Fruit fly (Drosophila melanogaster) whole organism, prepupa: ENCODE data around the gene CG33128.

Source experiments
- Blimp-1 ChIP-seq: fragments of 200-800 bp; sonication (Bioruptor generic); optimal IDR thresholded peaks from 3 replicates; lab custom pipeline; 2017; ENCODE audit warnings: missing biosample characterization, missing genetic modification characterization, mild to moderate bottlenecking, moderate library complexity, missing genetic modification reagents
- CG10631 ChIP-seq: fragments of 200-800 bp; sonication (Bioruptor generic); optimal IDR thresholded peaks from 2 replicates; lab custom pipeline; 2016; ENCODE audit warnings: missing biosample characterization, missing genetic modification characterization
- CG10669 ChIP-seq: fragments of 200-800 bp; sonication (Bioruptor generic); optimal IDR thresholded peaks from 3 replicates; lab custom pipeline; 2018; ENCODE audit warnings: missing biosample characterization, mild to moderate bottlenecking, missing genetic modification characterization, moderate library complexity
- CG11294 ChIP-seq: fragments of 200-800 bp; sonication (Bioruptor generic); IDR thresholded peaks from 2 replicates; pipeline ENCODE4 v1.3.6; 2022; ENCODE audit warnings: missing biosample characterization, missing genetic modification characterization
- CG11762 ChIP-seq: fragments of 200-800 bp; sonication (Bioruptor generic); optimal IDR thresholded peaks from 3 replicates; lab custom pipeline; 2016; ENCODE audit warnings: missing biosample characterization, missing genetic modification characterization; ENCODE audit not compliant: insufficient read depth
- CG11902 ChIP-seq: fragments of 200-800 bp; sonication (Bioruptor generic); optimal IDR thresholded peaks from 3 replicates; lab custom pipeline; 2016; ENCODE audit warnings: missing biosample characterization, missing genetic modification characterization
- CG1621 ChIP-seq: fragments of 200-800 bp; sonication (Bioruptor generic); optimal IDR thresholded peaks from 3 replicates; lab custom pipeline; 2018; ENCODE audit warnings: missing biosample characterization, mild to moderate bottlenecking, missing genetic modification characterization
- CG16779 ChIP-seq: fragments of 200-800 bp; sonication (Bioruptor generic); optimal IDR thresholded peaks from 3 replicates; lab custom pipeline; 2017; ENCODE audit warnings: missing biosample characterization, mild to moderate bottlenecking, missing genetic modification characterization
- CG3032 ChIP-seq: fragments of 200-800 bp; optimal IDR thresholded peaks from 2 replicates; lab custom pipeline; 2019; ENCODE audit warnings: missing biosample characterization, mild to moderate bottlenecking, missing genetic modification characterization, moderate library complexity
- CG32006 ChIP-seq: fragments of 200-800 bp; sonication (Bioruptor generic); optimal IDR thresholded peaks from 3 replicates; lab custom pipeline; 2017; ENCODE audit warnings: missing biosample characterization, mild to moderate bottlenecking, missing genetic modification characterization
- CG34406 ChIP-seq: fragments of 200-800 bp; sonication (Bioruptor generic); optimal IDR thresholded peaks from 3 replicates; lab custom pipeline; 2016; ENCODE audit warnings: missing biosample characterization, missing genetic modification characterization
- CG3919 ChIP-seq: fragments of 200-800 bp; sonication (Bioruptor generic); optimal IDR thresholded peaks from 3 replicates; lab custom pipeline; 2016; ENCODE audit warnings: missing biosample characterization, missing genetic modification characterization
- CG6163 ChIP-seq: fragments of 200-800 bp; sonication (Bioruptor generic); IDR thresholded peaks from 3 replicates; pipeline ENCODE4 v1.3.6; 2022; ENCODE audit warnings: missing biosample characterization, missing genetic modification characterization
- CG6276 ChIP-seq: fragments of 200-800 bp; sonication (Bioruptor generic); optimal IDR thresholded peaks from 2 replicates; lab custom pipeline; 2017; ENCODE audit warnings: missing biosample characterization, mild to moderate bottlenecking, missing genetic modification characterization
- CG6792 ChIP-seq: fragments of 200-800 bp; sonication (Bioruptor generic); optimal IDR thresholded peaks from 3 replicates; lab custom pipeline; 2016; ENCODE audit warnings: missing biosample characterization, missing genetic modification characterization
- CG6854 ChIP-seq: fragments of 200-800 bp; sonication (Bioruptor generic); optimal IDR thresholded peaks from 2 replicates; lab custom pipeline; 2017; ENCODE audit warnings: missing biosample characterization, mild to moderate bottlenecking, missing genetic modification characterization
- CG7368 ChIP-seq: fragments of 200-800 bp; sonication (Bioruptor generic); optimal IDR thresholded peaks from 3 replicates; lab custom pipeline; 2016; ENCODE audit warnings: missing biosample characterization, missing genetic modification characterization
- CG8319 ChIP-seq: fragments of 200-800 bp; sonication (Bioruptor generic); optimal IDR thresholded peaks from 3 replicates; lab custom pipeline; 2016; ENCODE audit warnings: missing biosample characterization, missing genetic modification characterization
- CG8632 ChIP-seq: fragments of 200-800 bp; sonication (Bioruptor generic); optimal IDR thresholded peaks from 3 replicates; lab custom pipeline; 2016; ENCODE audit warnings: missing biosample characterization, missing genetic modification characterization
- CG9139 ChIP-seq: fragments of 200-800 bp; sonication (Bioruptor generic); optimal IDR thresholded peaks from 3 replicates; lab custom pipeline; 2017; ENCODE audit warnings: missing biosample characterization, mild to moderate bottlenecking, missing genetic modification characterization
- Eip75B ChIP-seq: fragments of 200-800 bp; sonication (Bioruptor generic); optimal IDR thresholded peaks from 3 replicates; lab custom pipeline; 2016; ENCODE audit warnings: missing biosample characterization, missing genetic modification characterization
- Eip78C ChIP-seq: fragments of 200-800 bp; sonication (Bioruptor generic); peaks from one replicate; lab custom pipeline; 2016; ENCODE audit warnings: missing biosample characterization, missing genetic modification characterization
- Ets21C ChIP-seq: fragments of 200-800 bp; sonication (Bioruptor generic); optimal IDR thresholded peaks from 3 replicates; lab custom pipeline; 2016; ENCODE audit warnings: missing biosample characterization, missing genetic modification characterization
- Gug ChIP-seq: fragments of 200-800 bp; sonication (Bioruptor generic); IDR thresholded peaks from 2 replicates; pipeline ENCODE4 v1.3.6; 2022; ENCODE audit warnings: missing biosample characterization, missing genetic modification characterization
- Hr38 ChIP-seq: sonication (Bioruptor generic); optimal IDR thresholded peaks from 2 replicates; lab custom pipeline; 2016; ENCODE audit warnings: missing biosample characterization, missing genetic modification characterization
- Hr4 ChIP-seq: fragments of 200-800 bp; sonication (Bioruptor generic); optimal IDR thresholded peaks from 3 replicates; lab custom pipeline; 2016; ENCODE audit warnings: missing biosample characterization, missing genetic modification characterization
- Met ChIP-seq: fragments of 200-800 bp; sonication (Bioruptor generic); optimal IDR thresholded peaks from 3 replicates; lab custom pipeline; 2016; ENCODE audit warnings: missing biosample characterization, missing genetic modification characterization
- Smox ChIP-seq: fragments of 200-800 bp; sonication (Bioruptor generic); optimal IDR thresholded peaks from 3 replicates; lab custom pipeline; 2016; ENCODE audit warnings: missing biosample characterization, missing genetic modification characterization
- Sox102F ChIP-seq: fragments of 200-800 bp; sonication (Bioruptor generic); optimal IDR thresholded peaks from 2 replicates; lab custom pipeline; 2016; ENCODE audit warnings: missing biosample characterization, mild to moderate bottlenecking, missing genetic modification characterization
- Sox14 ChIP-seq: fragments of 200-800 bp; sonication (Bioruptor generic); optimal IDR thresholded peaks from 3 replicates; lab custom pipeline; 2016; ENCODE audit warnings: missing biosample characterization, missing genetic modification characterization
- Sox15 ChIP-seq: fragments of 200-800 bp; sonication (Bioruptor generic); optimal IDR thresholded peaks from 3 replicates; lab custom pipeline; 2016; ENCODE audit warnings: missing biosample characterization, missing genetic modification characterization
- achi ChIP-seq: fragments of 200-800 bp; sonication (Bioruptor generic); optimal IDR thresholded peaks from 3 replicates; lab custom pipeline; 2016; ENCODE audit warnings: missing biosample characterization, missing genetic modification characterization
- dsx ChIP-seq: fragments of 200-800 bp; optimal IDR thresholded peaks from 3 replicates; lab custom pipeline; 2019; ENCODE audit warnings: missing biosample characterization, mild to moderate bottlenecking, missing genetic modification characterization, moderate library complexity; ENCODE audit not compliant: poor library complexity, severe bottlenecking
- eg ChIP-seq: fragments of 200-800 bp; sonication (Bioruptor generic); IDR thresholded peaks from 3 replicates; pipeline ENCODE4 v1.3.6; 2022; ENCODE audit warnings: missing biosample characterization, missing genetic modification characterization
- esn ChIP-seq: fragments of 200-800 bp; sonication (Bioruptor generic); optimal IDR thresholded peaks from 2 replicates; lab custom pipeline; 2016; ENCODE audit warnings: missing biosample characterization, mild to moderate bottlenecking, missing genetic modification characterization, moderate library complexity
- fd59A ChIP-seq: fragments of 200-800 bp; sonication (Bioruptor generic); optimal IDR thresholded peaks from 2 replicates; lab custom pipeline; 2017; ENCODE audit warnings: missing biosample characterization, mild to moderate bottlenecking, missing genetic modification characterization, missing genetic modification reagents
- fd85E ChIP-seq: fragments of 200-800 bp; sonication (Bioruptor generic); optimal IDR thresholded peaks from 3 replicates; lab custom pipeline; 2016; ENCODE audit warnings: missing biosample characterization, missing genetic modification characterization
- fkh ChIP-seq: fragments of 200-800 bp; sonication (Bioruptor generic); optimal IDR thresholded peaks from 3 replicates; lab custom pipeline; 2017; ENCODE audit warnings: missing biosample characterization, mild to moderate bottlenecking, missing genetic modification characterization, moderate library complexity
- pdm3 ChIP-seq: fragments of 200-800 bp; sonication (Bioruptor generic); optimal IDR thresholded peaks from 3 replicates; lab custom pipeline; 2016; ENCODE audit warnings: missing biosample characterization, missing genetic modification characterization
- spab ChIP-seq: fragments of 200-800 bp; sonication (Bioruptor generic); optimal IDR thresholded peaks from 2 replicates; lab custom pipeline; 2017; ENCODE audit warnings: missing biosample characterization, mild to moderate bottlenecking, missing genetic modification characterization, missing genetic modification reagents
- svp ChIP-seq: fragments of 200-800 bp; sonication (Bioruptor generic); peaks from one replicate; lab custom pipeline; 2016; ENCODE audit warnings: missing biosample characterization, missing genetic modification characterization
- topi ChIP-seq: fragments of 200-800 bp; sonication (Bioruptor generic); optimal IDR thresholded peaks from 3 replicates; lab custom pipeline; 2016; ENCODE audit warnings: missing biosample characterization, missing genetic modification characterization

CG33128 gene

dm6 chr2L:1517378-1517777, 23.5 kb downstream of the CG33128 start, which contains the start of gene CG18132:
Gene CG18132, minus strand, starts transcription at chr2L:1517478.
- TF ChIP-seq CG6854 (GFP tag; lab: Kevin White, UChicago) (no peak), fkh (GFP tag; lab: Kevin White, UChicago) (no peak), spab (GFP tag; lab: Kevin White, UChicago) (no peak), pdm3 (GFP tag; lab: Kevin White, UChicago) (no peak), CG16779 (tag; lab: Kevin White, UChicago) (no peak), CG11762 (GFP tag; lab: Kevin White, UChicago) (no peak), CG8632 (no peak)

dm6 chr2L:1518022-1518421, 24.2 kb downstream of the CG33128 start, which contains the start of gene halo:
Gene halo, minus strand, starts transcription at chr2L:1518148.
- TF ChIP-seq Eip78C (GFP tag; lab: Kevin White, UChicago) (no peak), Sox15 (GFP tag; lab: Kevin White, UChicago) (no peak), pdm3 (GFP tag; lab: Kevin White, UChicago) (no peak), topi (GFP tag; lab: Kevin White, UChicago) (no peak), CG7368 (no peak), CG8632 (no peak), CG11762 (GFP tag; lab: Kevin White, UChicago) (no peak), CG11902 (no peak), Smox (GFP tag; lab: Kevin White, UChicago) (no peak), Met (no peak), CG10631 (GFP tag; lab: Kevin White, UChicago) (no peak), esn (no peak), CG10669 (no peak), CG6792 (GFP tag; lab: Kevin White, UChicago) (no peak), Hr38 (no peak), CG32006 (GFP tag; lab: Kevin White, UChicago) (no peak)

dm6 chr2L:1520191-1520590, 26.3 kb downstream of the CG33128 start, which contains the start of gene Or22a:
Gene Or22a, plus strand, starts transcription at chr2L:1520491.
- TF ChIP-seq CG8319 (GFP tag; lab: Kevin White, UChicago) (no peak), achi (no peak), CG16779 (tag; lab: Kevin White, UChicago) (no peak), Met (no peak), svp (GFP tag; lab: Kevin White, UChicago) (no peak), Hr4 (GFP tag; lab: Kevin White, UChicago) (no peak), Gug (GFP tag; lab: Robert Waterston, UW) (no peak), CG6854 (GFP tag; lab: Kevin White, UChicago) (no peak), CG3919 (GFP tag; lab: Kevin White, UChicago) (no peak), CG34406 (no peak), esn (no peak), CG6792 (GFP tag; lab: Kevin White, UChicago) (no peak), CG1621 (tag; lab: Kevin White, UChicago) (no peak), CG11294 (no peak)
- TF ChIP-seq, all 60 proteins: peak for 0

dm6 chr2L:1522397-1522796, 28.5 kb downstream of the CG33128 start, which contains the start of gene Or22b:
Gene Or22b, plus strand, starts transcription at chr2L:1522697.
- TF ChIP-seq achi, result no peak

dm6 chr2L:1535231-1535630, 41.4 kb downstream of the CG33128 start:
- no peak for TF ChIP-seq fd85E (GFP tag; lab: Kevin White, UChicago)
- TF ChIP-seq CG6163 (GFP tag; lab: Robert Waterston, UW), result 0 out of 3 replicates have a peak, but pooled peaks have one; percentile 14
- TF ChIP-seq CG10669, result no peak
- TF ChIP-seq CG16779 (tag; lab: Kevin White, UChicago), result no peak
- TF ChIP-seq Sox102F (GFP tag; lab: Kevin White, UChicago), result no peak
- no peak for TF ChIP-seq Blimp-1 (GFP tag; lab: Kevin White, UChicago)
- TF ChIP-seq CG6276 (GFP tag; lab: Kevin White, UChicago), result peak; percentile 62
- TF ChIP-seq Eip78C (GFP tag; lab: Kevin White, UChicago), result peak; percentile 18
- no peak for TF ChIP-seq CG3919 (GFP tag; lab: Kevin White, UChicago)
- TF ChIP-seq dsx (GFP tag; lab: Kevin White, UChicago), result no peak
- TF ChIP-seq Sox14, result no peak
- TF ChIP-seq CG3032 (tag; lab: Kevin White, UChicago), result no peak
- no peak for TF ChIP-seq Eip75B (GFP tag; lab: Kevin White, UChicago)
- TF ChIP-seq pdm3 (GFP tag; lab: Kevin White, UChicago), result no peak
- peak; percentile 34 for TF ChIP-seq CG32006 (GFP tag; lab: Kevin White, UChicago)
- no peak for TF ChIP-seq CG1621 (tag; lab: Kevin White, UChicago)
- no peak for TF ChIP-seq esn
- no peak for TF ChIP-seq fd59A (GFP tag; lab: Kevin White, UChicago)
- no peak for TF ChIP-seq CG9139
- no peak for TF ChIP-seq Ets21C (GFP tag; lab: Kevin White, UChicago)
- peak; percentile 10 for TF ChIP-seq Hr4 (GFP tag; lab: Kevin White, UChicago)
- peak; percentile 77 for TF ChIP-seq eg
- TF ChIP-seq CG11294, result no peak
- TF ChIP-seq CG6792 (GFP tag; lab: Kevin White, UChicago), result no peak
- TF ChIP-seq CG7368, result no peak
